Worm (Caenorhabditis elegans) whole organism, mixed stage, embryonic: ENCODE results near the gene ZK1290.15.

ENCODE experiments used
- nhr-237 ChIP-seq: fragments of 150-350 bp; optimal IDR thresholded peaks from 2 replicates; lab custom pipeline; 2014; ENCODE audit warnings: missing biosample characterization, missing genetic modification characterization
- pha-4 ChIP-seq: fragments of 150-350 bp; optimal IDR thresholded peaks from 2 replicates; lab custom pipeline; 2018; ENCODE audit warnings: missing biosample characterization, missing genetic modification reagents, missing genetic modification characterization

DNA sequence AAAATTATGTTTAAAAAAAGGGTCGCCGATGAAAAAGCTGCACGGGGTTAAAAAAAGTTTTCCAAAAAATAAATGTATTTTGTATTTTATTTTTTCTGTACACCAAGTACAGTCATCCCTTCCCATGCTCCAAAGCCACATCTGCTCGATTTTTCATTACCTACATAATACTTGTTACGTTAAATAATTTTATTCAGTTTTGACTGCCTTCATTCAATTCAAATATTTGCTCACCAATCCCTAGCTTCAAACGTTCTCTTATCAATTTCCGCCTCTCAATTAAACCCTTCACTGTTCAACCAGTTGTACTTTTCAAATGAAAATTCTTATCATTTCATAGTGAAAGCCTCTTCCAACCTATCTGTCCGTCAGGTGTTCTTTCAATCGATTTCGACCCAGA lies 29.2 kb upstream of the ZK1290.15 start, which contains the start of gene R10H1.1:
- TF ChIP-seq nhr-237 (tag; lab: Kevin White, UChicago), result no peak
- no peak for TF ChIP-seq pha-4 (tag; lab: Kevin White, UChicago)
